Fruit fly (Drosophila melanogaster) whole organism, embryonic: ENCODE data around the gene Cp18.

Experiments used
- B-H1 ChIP-seq: fragments of 200-800 bp; sonication (Bioruptor generic); IDR thresholded peaks from 3 replicates; pipeline ENCODE4 v1.3.6; 2022; ENCODE audit warnings: missing biosample characterization, missing genetic modification characterization
- CG1024 ChIP-seq: fragments of 200-800 bp; sonication (Bioruptor generic); IDR thresholded peaks from 2 replicates; pipeline ENCODE4 v1.3.6; 2022; ENCODE audit warnings: missing biosample characterization, missing genetic modification characterization
- CG10543 ChIP-seq: fragments of 200-800 bp; sonication (Bioruptor generic); optimal IDR thresholded peaks from 3 replicates; lab custom pipeline; 2017; ENCODE audit warnings: missing biosample characterization, mild to moderate bottlenecking, missing genetic modification characterization, moderate library complexity
- CG11247 ChIP-seq: fragments of 200-800 bp; sonication (Bioruptor generic); IDR thresholded peaks from 2 replicates; pipeline ENCODE4 v1.3.6; 2022; ENCODE audit warnings: missing biosample characterization, missing genetic modification characterization
- CG11696 ChIP-seq: fragments of 200-800 bp; sonication (Bioruptor generic); IDR thresholded peaks from 2 replicates; pipeline ENCODE4 v1.3.6; 2022; ENCODE audit warnings: missing biosample characterization, missing genetic modification characterization
- CG13123 ChIP-seq: fragments of 200-800 bp; sonication (Bioruptor generic); optimal IDR thresholded peaks from 2 replicates; lab custom pipeline; 2016; ENCODE audit warnings: missing biosample characterization, missing genetic modification characterization
- CG15479 ChIP-seq: fragments of 200-800 bp; sonication (Bioruptor generic); optimal IDR thresholded peaks from 3 replicates; lab custom pipeline; 2019; ENCODE audit warnings: missing biosample characterization, mild to moderate bottlenecking, missing genetic modification characterization, moderate library complexity
- CG15696 ChIP-seq: fragments of 200-800 bp; sonication (Bioruptor generic); optimal IDR thresholded peaks from 2 replicates; lab custom pipeline; 2019; ENCODE audit warnings: missing biosample characterization, mild to moderate bottlenecking, missing genetic modification characterization, moderate library complexity
- CG17328 ChIP-seq: fragments of 200-800 bp; sonication (Bioruptor generic); IDR thresholded peaks from 2 replicates; pipeline ENCODE4 v1.3.6; 2022; ENCODE audit warnings: missing biosample characterization, missing genetic modification characterization
- CG2678 ChIP-seq: fragments of 200-800 bp; sonication (Bioruptor generic); optimal IDR thresholded peaks from 3 replicates; lab custom pipeline; 2019; ENCODE audit warnings: missing biosample characterization, mild to moderate bottlenecking, missing genetic modification characterization, moderate library complexity
- CG31388 ChIP-seq: fragments of 200-800 bp; sonication (Bioruptor generic); optimal IDR thresholded peaks from 2 replicates; lab custom pipeline; 2016; ENCODE audit warnings: missing biosample characterization, missing genetic modification characterization
- CG4328 ChIP-seq: fragments of 200-800 bp; sonication (Bioruptor generic); optimal IDR thresholded peaks from 3 replicates; lab custom pipeline; 2017; ENCODE audit warnings: missing biosample characterization, missing genetic modification reagents, missing genetic modification characterization
- CG5180 ChIP-seq: fragments of 200-800 bp; sonication (Bioruptor generic); optimal IDR thresholded peaks from 3 replicates; lab custom pipeline; 2017; ENCODE audit warnings: missing biosample characterization, missing genetic modification characterization, mild to moderate bottlenecking, moderate library complexity, missing genetic modification reagents
- CG6175 ChIP-seq: fragments of 200-800 bp; sonication (Bioruptor generic); IDR thresholded peaks from 3 replicates; pipeline ENCODE4 v1.3.6; 2022; ENCODE audit warnings: missing biosample characterization, missing genetic modification characterization
- CG6254 ChIP-seq: fragments of 200-800 bp; sonication (Bioruptor generic); optimal IDR thresholded peaks from 3 replicates; lab custom pipeline; 2017; ENCODE audit warnings: mild to moderate bottlenecking, missing biosample characterization, missing genetic modification reagents, missing genetic modification characterization
- CG7357 ChIP-seq: fragments of 200-800 bp; sonication (Bioruptor generic); IDR thresholded peaks from 3 replicates; pipeline ENCODE4 v1.3.6; 2022; ENCODE audit warnings: missing biosample characterization, missing genetic modification characterization
- CG7987 ChIP-seq: fragments of 200-800 bp; sonication (Bioruptor generic); optimal IDR thresholded peaks from 2 replicates; lab custom pipeline; 2018; ENCODE audit warnings: missing biosample characterization, mild to moderate bottlenecking, missing genetic modification characterization, moderate library complexity
- CG8944 ChIP-seq: fragments of 200-800 bp; sonication (Bioruptor generic); optimal IDR thresholded peaks from 3 replicates; lab custom pipeline; 2016; ENCODE audit warnings: missing biosample characterization, missing genetic modification characterization
- Ets65A ChIP-seq: fragments of 200-800 bp; sonication (Bioruptor generic); peaks from one replicate; lab custom pipeline; 2016; ENCODE audit warnings: missing biosample characterization, missing genetic modification characterization
- Gsc ChIP-seq: fragments of 200-800 bp; sonication (Bioruptor generic); IDR thresholded peaks from 2 replicates; pipeline ENCODE4 v1.3.6; 2022; ENCODE audit warnings: missing biosample characterization, missing genetic modification characterization
- HLHmδ ChIP-seq: fragments of 200-800 bp; sonication (Bioruptor generic); optimal IDR thresholded peaks from 2 replicates; lab custom pipeline; 2018; ENCODE audit warnings: missing biosample characterization, mild to moderate bottlenecking, missing genetic modification characterization, moderate library complexity
- Hey ChIP-seq: fragments of 200-800 bp; sonication (Bioruptor generic); optimal IDR thresholded peaks from 3 replicates; lab custom pipeline; 2018; ENCODE audit warnings: missing biosample characterization, mild to moderate bottlenecking, missing genetic modification characterization
- HmgD ChIP-seq: fragments of 200-800 bp; sonication (Bioruptor generic); optimal IDR thresholded peaks from 3 replicates; lab custom pipeline; 2016; ENCODE audit warnings: missing biosample characterization, missing genetic modification characterization
- HmgZ ChIP-seq: fragments of 200-800 bp; sonication (Bioruptor generic); optimal IDR thresholded peaks from 2 replicates; lab custom pipeline; 2018; ENCODE audit warnings: missing biosample characterization, mild to moderate bottlenecking, missing genetic modification characterization
- Hr39 ChIP-seq: fragments of >200 bp; optimal IDR thresholded peaks from 2 replicates; lab custom pipeline; 2017
- Hr78 ChIP-seq, 2 experiments: fragments of 200-800 bp in 1 of 2; fragments of >200 bp in 1 of 2; sonication (Bioruptor generic) in 1 of 2; optimal IDR thresholded peaks; 2 replicates each; lab custom pipeline; 2017 to 2019; ENCODE audit warnings: missing biosample characterization in 2 of 2, missing genetic modification characterization in 2 of 2, mild to moderate bottlenecking in 1 of 2, moderate library complexity in 1 of 2
- PHDP ChIP-seq: fragments of 200-800 bp; sonication (Bioruptor generic); optimal IDR thresholded peaks from 3 replicates; lab custom pipeline; 2018; ENCODE audit warnings: missing biosample characterization, mild to moderate bottlenecking, missing genetic modification characterization, moderate library complexity
- Pdp1 ChIP-seq, 2 experiments: fragments of 200-800 bp; sonication (Bioruptor generic); optimal IDR thresholded peaks; 3 replicates each; lab custom pipeline; 2016; ENCODE audit warnings: missing biosample characterization in 2 of 2, missing genetic modification characterization in 2 of 2, mild to moderate bottlenecking in 1 of 2, moderate library complexity in 1 of 2
- Six4 ChIP-seq: fragments of 200-800 bp; sonication (Bioruptor generic); optimal IDR thresholded peaks from 2 replicates; lab custom pipeline; 2016; ENCODE audit warnings: missing biosample characterization, missing genetic modification characterization
- Sry-δ ChIP-seq: fragments of 200-800 bp; sonication (Bioruptor generic); optimal IDR thresholded peaks from 2 replicates; lab custom pipeline; 2016; ENCODE audit warnings: missing biosample characterization, missing genetic modification characterization
- Xrp1 ChIP-seq: fragments of 200-800 bp; sonication (Bioruptor generic); IDR thresholded peaks from 2 replicates; pipeline ENCODE4 v1.3.6; 2022; ENCODE audit warnings: missing biosample characterization, missing genetic modification characterization
- abd-A ChIP-seq: fragments of 200-800 bp; sonication (Bioruptor generic); optimal IDR thresholded peaks from 3 replicates; lab custom pipeline; 2019; ENCODE audit warnings: missing biosample characterization, mild to moderate bottlenecking, missing genetic modification characterization, moderate library complexity
- ap ChIP-seq: fragments of 200-800 bp; sonication (Bioruptor generic); IDR thresholded peaks from 2 replicates; pipeline ENCODE4 v1.3.6; 2022; ENCODE audit warnings: missing biosample characterization, missing genetic modification characterization
- ara ChIP-seq: fragments of 200-800 bp; sonication (Bioruptor generic); IDR thresholded peaks from 2 replicates; pipeline ENCODE4 v1.3.6; 2022; ENCODE audit warnings: missing biosample characterization, missing genetic modification characterization
- ci ChIP-seq: fragments of 200-800 bp; sonication (Bioruptor generic); IDR thresholded peaks from 3 replicates; pipeline ENCODE4 v1.3.6; 2022; ENCODE audit warnings: missing biosample characterization, missing genetic modification characterization
- crol ChIP-seq: fragments of 200-800 bp; sonication (Bioruptor generic); IDR thresholded peaks from 2 replicates; pipeline ENCODE4 v1.3.6; 2022; ENCODE audit warnings: missing biosample characterization, missing genetic modification characterization
- cwo ChIP-seq: fragments of 200-800 bp; sonication (Bioruptor generic); optimal IDR thresholded peaks from 3 replicates; lab custom pipeline; 2017; ENCODE audit warnings: missing biosample characterization, missing genetic modification characterization, mild to moderate bottlenecking, moderate library complexity, missing genetic modification reagents
- exex ChIP-seq: fragments of 200-800 bp; sonication (Bioruptor generic); optimal IDR thresholded peaks from 4 replicates; lab custom pipeline; 2018; ENCODE audit warnings: missing biosample characterization, mild to moderate bottlenecking, missing genetic modification characterization, moderate library complexity
- ftz-f1 ChIP-seq: fragments of 200-800 bp; sonication (Bioruptor generic); optimal IDR thresholded peaks from 2 replicates; lab custom pipeline; 2016; ENCODE audit warnings: missing biosample characterization, missing genetic modification characterization
- gro ChIP-seq: fragments of 200-800 bp; sonication (Bioruptor generic); optimal IDR thresholded peaks from 2 replicates; lab custom pipeline; 2016; ENCODE audit warnings: missing biosample characterization, missing genetic modification characterization
- ind ChIP-seq: fragments of 200-800 bp; sonication (Bioruptor generic); optimal IDR thresholded peaks from 3 replicates; lab custom pipeline; 2016; ENCODE audit warnings: missing biosample characterization, missing genetic modification characterization
- klu ChIP-seq: fragments of 200-800 bp; sonication (Bioruptor generic); IDR thresholded peaks from 2 replicates; pipeline ENCODE4 v1.3.6; 2022; ENCODE audit warnings: missing biosample characterization, missing genetic modification characterization
- nerfin-2 ChIP-seq: fragments of 200-800 bp; sonication (Bioruptor generic); IDR thresholded peaks from 2 replicates; pipeline ENCODE4 v1.3.6; 2022; ENCODE audit warnings: missing biosample characterization, missing genetic modification characterization; ENCODE audit not compliant: partially characterized antibody
- nom ChIP-seq: fragments of 200-800 bp; sonication (Bioruptor generic); optimal IDR thresholded peaks from 2 replicates; lab custom pipeline; 2017; ENCODE audit warnings: missing biosample characterization, missing genetic modification characterization, mild to moderate bottlenecking, moderate library complexity, missing genetic modification reagents
- pnt ChIP-seq: fragments of 200-800 bp; sonication (Bioruptor generic); optimal IDR thresholded peaks from 3 replicates; lab custom pipeline; 2016; ENCODE audit warnings: missing biosample characterization, missing genetic modification characterization
- psq ChIP-seq: fragments of 200-800 bp; sonication (Bioruptor generic); optimal IDR thresholded peaks from 2 replicates; lab custom pipeline; 2017; ENCODE audit warnings: missing biosample characterization, missing genetic modification characterization
- pzg ChIP-seq: fragments of 200-800 bp; sonication (Bioruptor generic); optimal IDR thresholded peaks from 3 replicates; lab custom pipeline; 2018; ENCODE audit warnings: missing biosample characterization, mild to moderate bottlenecking, missing genetic modification characterization, moderate library complexity
- sug ChIP-seq: fragments of 200-800 bp; optimal IDR thresholded peaks from 2 replicates; lab custom pipeline; 2019; ENCODE audit warnings: missing biosample characterization, mild to moderate bottlenecking, missing genetic modification characterization, moderate library complexity
- unpg ChIP-seq: fragments of 200-800 bp; sonication (Bioruptor generic); optimal IDR thresholded peaks from 3 replicates; lab custom pipeline; 2018; ENCODE audit warnings: missing biosample characterization, mild to moderate bottlenecking, missing genetic modification characterization, moderate library complexity
- vfl ChIP-seq: fragments of 200-800 bp; sonication (Bioruptor generic); optimal IDR thresholded peaks from 2 replicates; lab custom pipeline; 2016; ENCODE audit warnings: missing biosample characterization, missing genetic modification characterization
- vnd ChIP-seq: fragments of 200-800 bp; sonication (Bioruptor generic); IDR thresholded peaks from 3 replicates; pipeline ENCODE4 v1.3.6; 2022; ENCODE audit warnings: missing biosample characterization, missing genetic modification characterization; ENCODE audit not compliant: partially characterized antibody

Cp18 gene

DNA sequence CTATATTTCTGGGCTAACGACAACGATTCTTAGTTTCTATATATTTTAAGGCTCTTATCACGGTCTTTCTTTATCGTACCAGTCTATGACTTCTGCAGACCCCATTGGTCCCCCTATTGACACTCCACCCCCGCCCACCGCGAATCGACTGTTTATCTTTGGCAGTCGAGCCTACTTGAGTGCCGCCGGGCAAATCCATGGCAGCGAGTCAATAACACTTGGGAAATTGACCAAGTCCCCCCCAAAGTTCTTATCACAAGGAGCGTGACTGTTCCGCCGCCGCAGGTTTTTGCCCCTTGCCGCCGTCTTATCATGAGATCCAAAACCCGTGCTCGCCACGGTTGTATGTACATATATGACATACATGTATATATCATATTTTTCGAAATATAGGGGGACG lies 27.0 kb upstream of the Cp18 start (continued):
- no peak for TF ChIP-seq unpg
- TF ChIP-seq CG4328 = peak; percentile 26
- peak; percentile 60 for TF ChIP-seq ftz-f1
- no peak for TF ChIP-seq CG13123 (GFP tag; lab: Kevin White, UChicago)
- TF ChIP-seq CG11696 (GFP tag; lab: Robert Waterston, UW) = no peak
- no peak for TF ChIP-seq pnt
- no peak for TF ChIP-seq Pdp1 (GFP tag; optimal IDR thresholded peaks at IDR 0.05; lab: Kevin White, UChicago)
- TF ChIP-seq nerfin-2 (GFP tag; lab: Robert Waterston, UW) = no peak
- no peak for TF ChIP-seq klu (GFP tag; lab: Robert Waterston, UW)
- no peak for TF ChIP-seq vfl (GFP tag; lab: Kevin White, UChicago)
- no peak for TF ChIP-seq ap (GFP tag; lab: Robert Waterston, UW)
- TF ChIP-seq CG1024 = 0 out of 2 replicates have a peak, but pooled peaks have one; percentile 15
- TF ChIP-seq CG17328 (GFP tag; lab: Robert Waterston, UW) = 0 out of 2 replicates have a peak, but pooled peaks have one; percentile 18
- TF ChIP-seq CG2678 = no peak
- TF ChIP-seq psq = no peak
- TF ChIP-seq CG31388 (GFP tag; lab: Kevin White, UChicago) = no peak
- TF ChIP-seq CG8944 = no peak
- no peak for TF ChIP-seq Sry-δ (GFP tag; lab: Kevin White, UChicago)
- TF ChIP-seq CG11247 (GFP tag; lab: Robert Waterston, UW) = peak; percentile 35; the same call in 1 of the 2 replicates
- TF ChIP-seq CG7357 = no peak
- TF ChIP-seq CG10543 (GFP tag; lab: Kevin White, UChicago) = peak; percentile 68
- no peak for TF ChIP-seq ind (GFP tag; lab: Kevin White, UChicago)
- TF ChIP-seq HmgZ (tag; lab: Kevin White, UChicago) = no peak
- no peak for TF ChIP-seq CG6254 (GFP tag; lab: Kevin White, UChicago)
- no peak for TF ChIP-seq CG5180 (GFP tag; lab: Kevin White, UChicago)
- no peak for TF ChIP-seq B-H1 (GFP tag; lab: Robert Waterston, UW)
- TF ChIP-seq, all 482 proteins: peak for 65

DNA sequence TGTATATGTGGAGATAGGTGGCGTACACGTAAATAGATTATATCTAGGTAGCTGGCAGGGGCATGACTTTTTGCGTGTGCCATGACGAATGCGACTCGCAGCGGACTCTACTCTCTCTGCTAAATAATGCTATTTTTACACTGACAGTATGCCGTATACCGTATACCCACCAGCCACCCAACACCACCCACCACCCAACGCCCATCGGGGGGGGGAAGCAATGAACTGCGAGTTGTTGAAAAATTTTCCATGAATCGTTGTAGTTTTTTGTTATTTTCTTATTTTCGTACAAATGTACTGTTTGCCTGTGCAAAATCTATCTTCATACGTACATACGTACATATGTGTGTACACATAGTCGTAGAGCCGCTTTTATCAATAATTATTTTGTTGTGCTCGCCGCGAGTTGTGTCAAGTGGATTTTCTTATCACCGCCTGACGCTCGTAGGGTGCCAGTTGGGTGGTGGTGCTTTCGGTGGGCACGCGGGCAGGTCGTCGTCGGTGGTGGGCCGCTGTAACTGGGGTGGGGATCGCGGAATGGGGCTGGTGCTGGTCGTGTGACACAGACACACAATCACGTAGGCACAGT lies 26.4 kb upstream of the Cp18 start:
- TF ChIP-seq Six4 = no peak
- peak; percentile 10 for TF ChIP-seq ara (GFP tag; lab: Robert Waterston, UW)
- TF ChIP-seq CG15479 (GFP tag; lab: Kevin White, UChicago) = peak; percentile 43
- peak; percentile 95 for TF ChIP-seq crol (GFP tag; lab: Robert Waterston, UW)
- TF ChIP-seq nom (GFP tag; lab: Kevin White, UChicago) = peak; percentile 29
- TF ChIP-seq sug (tag; lab: Kevin White, UChicago) = peak; percentile 99
- no peak for TF ChIP-seq Gsc (GFP tag; lab: Robert Waterston, UW)
- TF ChIP-seq HLHmδ (GFP tag; lab: Kevin White, UChicago) = peak; percentile 25
- no peak for TF ChIP-seq pzg (GFP tag; lab: Kevin White, UChicago)
- TF ChIP-seq ci (GFP tag; lab: Robert Waterston, UW) = peak; percentile 29; the same call in 1 of the 3 replicates
- peak; percentile 39 for TF ChIP-seq CG15696 (tag; lab: Kevin White, UChicago)
- TF ChIP-seq gro (GFP tag; lab: Kevin White, UChicago) = peak; percentile 69
- TF ChIP-seq Hr78 (GFP tag; optimal IDR thresholded peaks at IDR 0.05; lab: Kevin White, UChicago) = peak in 1 of 2 experiments; percentile 88
- TF ChIP-seq exex (tag; lab: Kevin White, UChicago) = peak; percentile 90
- peak; percentile 5 for TF ChIP-seq abd-A (tag; lab: Kevin White, UChicago)
- no peak for TF ChIP-seq Ets65A (GFP tag; lab: Kevin White, UChicago)
- TF ChIP-seq CG6175 = peak; percentile 59; the same call in 1 of the 3 replicates
- TF ChIP-seq HmgD = no peak
- peak; percentile 98 for TF ChIP-seq cwo
- TF ChIP-seq PHDP = peak; percentile 2
- no peak for TF ChIP-seq Hr39
- no peak for TF ChIP-seq Xrp1 (GFP tag; lab: Robert Waterston, UW)
- peak; percentile 82 for TF ChIP-seq CG7987 (GFP tag; lab: Kevin White, UChicago)
- TF ChIP-seq vnd (GFP tag; lab: Robert Waterston, UW) = peak; percentile 44; the same call in 1 of the 3 replicates
- peak; percentile 95 for TF ChIP-seq Hey (tag; lab: Kevin White, UChicago)
